Worm (Caenorhabditis elegans): Measurements from ENCODE around the gene mps-2.
A peak's percentile ranks its signal among the peaks of the same experiment; 100 is the strongest.

Gene mps-2

DNA sequence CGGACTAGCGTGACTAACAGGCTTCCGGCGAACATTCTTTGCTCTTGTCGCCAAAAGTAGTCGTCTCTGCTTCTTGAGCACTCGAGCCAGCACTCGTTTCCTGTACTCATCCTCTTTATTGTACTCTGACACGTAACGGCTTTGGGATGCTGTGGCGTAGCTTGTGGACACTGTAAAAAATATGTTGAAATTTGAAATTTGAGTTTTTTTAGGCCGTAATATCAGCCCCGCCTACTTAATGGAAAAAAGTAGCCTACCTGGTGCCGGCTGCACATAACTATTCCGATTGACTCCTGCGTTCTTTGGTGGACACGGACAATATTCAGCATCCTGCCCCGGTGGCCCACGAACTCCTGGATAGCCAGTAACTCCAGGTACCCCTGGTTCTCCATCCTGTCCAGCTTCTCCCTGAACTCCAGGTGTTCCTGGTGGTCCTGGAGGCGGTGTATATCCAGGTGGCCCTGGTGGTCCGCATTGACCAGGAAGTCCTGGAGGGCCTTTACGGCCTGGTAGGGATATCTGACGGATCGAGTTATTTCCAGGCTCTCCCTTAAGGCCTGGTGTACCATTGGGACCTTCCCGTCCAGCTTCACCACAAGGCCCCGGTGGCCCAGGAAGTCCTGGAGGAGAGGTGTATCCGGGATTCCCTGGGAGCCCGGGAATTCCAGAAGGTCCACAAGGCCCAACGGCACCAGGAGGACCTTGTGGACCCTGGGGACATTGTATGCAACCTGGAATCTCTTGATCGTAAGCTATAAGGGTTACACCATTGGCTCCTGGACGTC lies 7.9 kb downstream of the mps-2 start:
- TF ChIP-seq aha-1 (tag), result peak; percentile 92
- peak; percentile 83 for TF ChIP-seq set-16 (GFP tag; IDR thresholded peaks at IDR 0.05)
- TF ChIP-seq unc-130 (GFP tag; optimal IDR thresholded peaks at IDR 0.05), result no peak

DNA sequence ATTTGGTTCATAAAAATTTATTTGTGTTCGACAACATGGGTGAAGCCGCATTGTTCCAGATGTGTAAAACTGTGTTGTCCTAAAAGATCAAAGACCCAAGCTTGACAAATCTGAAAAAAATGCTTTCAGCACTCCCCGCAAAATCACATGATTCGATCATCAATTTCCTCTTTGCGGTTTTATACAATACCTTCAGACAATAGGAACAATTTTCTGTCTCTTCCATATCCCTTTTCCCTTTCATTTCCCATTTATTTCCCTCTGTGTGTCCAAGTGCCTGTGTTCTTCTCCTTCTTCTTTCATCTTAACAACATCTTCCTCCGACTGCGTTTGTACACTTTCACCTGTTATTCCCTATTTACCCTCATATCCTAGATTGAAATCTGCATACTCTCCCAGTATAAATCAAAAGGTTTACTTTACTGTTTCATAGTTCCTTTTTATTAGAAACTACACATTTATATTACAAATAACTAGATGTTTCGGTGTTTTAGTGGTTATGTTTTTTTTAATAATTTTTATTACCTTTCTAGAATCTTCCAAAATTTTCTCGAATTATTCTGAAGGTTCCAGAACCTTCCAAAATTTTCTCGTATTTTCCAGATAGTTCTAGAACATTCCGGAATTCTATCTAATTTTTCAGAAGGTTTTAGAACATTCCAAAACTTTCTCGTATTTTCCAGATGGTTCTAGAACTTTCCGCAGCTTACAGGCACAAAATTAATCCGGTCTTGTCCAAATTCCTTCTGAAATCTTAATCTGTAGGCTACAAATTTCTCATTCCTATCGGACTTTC lies 10.8 kb downstream of the mps-2 start, which contains the start of gene K01A2.5:
Gene K01A2.5 (plus strand): TSS at position 297 of the 796 bp plus-strand sequence.
- TF ChIP-seq mxl-3 (GFP tag; optimal IDR thresholded peaks at IDR 0.05), result peak; percentile 35
- TF ChIP-seq ceh-62 (tag; optimal IDR thresholded peaks at IDR 0.05), result no peak
- TF ChIP-seq unc-62 (GFP tag; optimal IDR thresholded peaks at IDR 0.05 in 1 of 2), result peak in 1 of 2 experiments; percentile 96
- TF ChIP-seq unc-62 (tag; optimal IDR thresholded peaks at IDR 0.05), result no peak
- no peak for TF ChIP-seq arid-1 (GFP tag; conservative IDR thresholded peaks at IDR 0.05)
- peak; percentile 34 for TF ChIP-seq hlh-11 (tag; optimal IDR thresholded peaks at IDR 0.05)
- TF ChIP-seq cey-2 (tag; optimal IDR thresholded peaks at IDR 0.05; ENCODE audit: borderline replicate concordance, insufficient read depth), result peak; percentile 31
- TF ChIP-seq D1046.2 (GFP tag; IDR thresholded peaks at IDR 0.05), result no peak
- peak in 1 of 2 experiments; percentile 23 for TF ChIP-seq mdl-1 (tag; optimal IDR thresholded peaks at IDR 0.05)
- TF ChIP-seq nhr-28 (tag; optimal IDR thresholded peaks at IDR 0.05), result peak; percentile 66
- TF ChIP-seq T20F7.1 (GFP tag; optimal IDR thresholded peaks at IDR 0.05), result no peak
- peak; percentile 57 for TF ChIP-seq nhr-25 (tag; optimal IDR thresholded peaks at IDR 0.05; ENCODE audit: borderline replicate concordance, insufficient read depth)
- TF ChIP-seq nhr-48 (tag; optimal IDR thresholded peaks at IDR 0.05), result peak; percentile 10
- TF ChIP-seq hlh-30 (tag; optimal IDR thresholded peaks at IDR 0.05; ENCODE audit: insufficient read depth), result peak; percentile 58
- no peak for TF ChIP-seq snpc-1.2 (GFP tag; IDR thresholded peaks at IDR 0.05)

DNA sequence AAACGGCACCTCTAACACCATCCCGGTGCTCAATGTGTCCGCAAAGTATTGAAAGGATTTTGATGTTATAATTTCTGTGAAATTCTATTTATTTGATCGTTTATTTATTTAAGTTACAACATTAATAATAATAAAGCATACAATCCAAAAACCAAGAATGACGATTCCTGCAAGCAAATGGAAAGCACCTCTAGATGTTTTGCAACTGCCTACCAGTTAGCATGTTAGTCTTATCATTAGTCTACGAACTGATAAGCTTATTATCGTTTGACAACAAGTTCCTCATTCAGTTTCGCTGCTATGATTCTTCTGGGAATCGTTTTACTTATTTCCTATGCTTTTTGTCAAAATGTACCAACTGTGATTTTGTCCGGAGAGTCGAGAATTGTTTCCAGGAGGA lies 12.3 kb downstream of the mps-2 start, which contains the start of gene K01A2.6:
Gene K01A2.6 (plus strand): TSS at position 301 of the 400 bp plus-strand sequence.
- TF ChIP-seq unc-130 (GFP tag; optimal IDR thresholded peaks at IDR 0.05), result no peak
- no peak for TF ChIP-seq duxl-1 (tag; optimal IDR thresholded peaks at IDR 0.05; ENCODE audit: poor library complexity)
- TF ChIP-seq unc-62 (GFP tag; optimal IDR thresholded peaks at IDR 0.05 in 1 of 2), result peak in 1 of 2 experiments; percentile 14
- TF ChIP-seq unc-62 (tag; optimal IDR thresholded peaks at IDR 0.05), result no peak
- TF ChIP-seq cey-2 (tag; optimal IDR thresholded peaks at IDR 0.05; ENCODE audit: borderline replicate concordance, insufficient read depth), result no peak

DNA sequence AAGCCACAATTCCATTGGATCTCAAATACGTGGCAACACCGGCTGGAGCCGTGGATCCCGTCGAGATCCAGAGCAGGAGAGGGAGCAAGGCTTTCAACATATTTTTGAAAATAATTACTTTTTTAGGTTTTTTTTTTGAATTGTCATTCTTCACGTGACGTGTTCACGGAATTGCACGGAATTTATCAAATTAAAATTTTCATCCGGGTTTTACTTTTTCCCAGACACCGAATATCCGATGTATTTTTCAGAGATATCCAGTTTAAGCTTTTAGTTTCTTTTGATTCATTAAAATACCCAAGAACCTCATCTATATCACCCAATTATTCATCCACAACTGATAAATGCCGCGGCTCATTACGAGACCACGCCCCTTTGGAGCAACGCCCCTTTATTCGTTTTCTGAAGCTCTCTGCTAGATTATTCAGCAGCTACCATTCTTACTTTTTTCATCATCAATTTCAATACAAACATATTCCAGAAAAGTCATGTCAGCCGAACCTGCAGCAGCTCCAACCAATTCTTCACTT lies 15.0 kb downstream of the mps-2 start, which contains the start of the genes clec-117 and B0432.1:
Gene clec-117 (minus strand): TSS at position 101 of the 530 bp plus-strand sequence.
Gene B0432.1 (plus strand): TSS at position 480 of the 530 bp plus-strand sequence.
- TF ChIP-seq ceh-44 (GFP tag; IDR thresholded peaks at IDR 0.05) (no peak), dve-1 (tag; optimal IDR thresholded peaks at IDR 0.05; ENCODE audit: insufficient read depth) (no peak), snpc-4 (tag; optimal IDR thresholded peaks at IDR 0.05) (no peak), dmd-8 (GFP tag; IDR thresholded peaks at IDR 0.05) (no peak), nhr-11 (tag; optimal IDR thresholded peaks at IDR 0.05) (no peak), nhr-77 (tag; optimal IDR thresholded peaks at IDR 0.05) (no peak), F26F4.8 (GFP tag; conservative IDR thresholded peaks at IDR 0.05) (no peak), ztf-7 (tag; optimal IDR thresholded peaks at IDR 0.05) (no peak), saeg-2 (GFP tag; IDR thresholded peaks at IDR 0.05) (no peak), ceh-62 (tag; optimal IDR thresholded peaks at IDR 0.05) (no peak), lin-39 (tag; optimal IDR thresholded peaks at IDR 0.05) (no peak)

Data from whole organism, L4 larva.